Fruit fly (Drosophila melanogaster): ENCODE results near the gene Rrp46.

Gene Rrp46

dm6 chr3R:10412550-10413459, at the start of gene Rrp46, which contains the start of gene Irp-1B:
TSS of gene Rrp46 (plus strand) at chr3R:10413301.
TSS of gene Irp-1B (minus strand) at chr3R:10412869.
- peak; percentile 21 for TF ChIP-seq CG16779 (tag; optimal IDR thresholded peaks at IDR 0.05)
- TF ChIP-seq CG1621 (tag; optimal IDR thresholded peaks at IDR 0.05) = peak; percentile 28
- no peak for TF ChIP-seq vri (GFP tag; optimal IDR thresholded peaks at IDR 0.05)
- TF ChIP-seq CG8119 (GFP tag; IDR thresholded peaks at IDR 0.05) = peak; percentile 23; the same call in 1 of the 3 replicates
- TF ChIP-seq Eip75B (GFP tag; optimal IDR thresholded peaks at IDR 0.05) = peak; percentile 16
- TF ChIP-seq Hr38 (GFP tag; optimal IDR thresholded peaks at IDR 0.05) = no peak
- no peak for TF ChIP-seq Sox14 (GFP tag; optimal IDR thresholded peaks at IDR 0.05)
- TF ChIP-seq acj6 (GFP tag; optimal IDR thresholded peaks at IDR 0.05) = no peak
- TF ChIP-seq CG3032 (tag; optimal IDR thresholded peaks at IDR 0.05) = peak; percentile 3
- no peak for TF ChIP-seq CG6792 (GFP tag; optimal IDR thresholded peaks at IDR 0.05)
- TF ChIP-seq cyc (GFP tag; optimal IDR thresholded peaks at IDR 0.05) = peak; percentile 3
- TF ChIP-seq CG9139 (GFP tag; optimal IDR thresholded peaks at IDR 0.05) = peak; percentile 31
- no peak for TF ChIP-seq CG6163 (GFP tag; IDR thresholded peaks at IDR 0.05)
- peak; percentile 20 for TF ChIP-seq esn (GFP tag; optimal IDR thresholded peaks at IDR 0.05)
- no peak for TF ChIP-seq Blimp-1 (GFP tag; optimal IDR thresholded peaks at IDR 0.05)
- no peak for TF ChIP-seq ss (GFP tag; optimal IDR thresholded peaks at IDR 0.05)
- peak; percentile 5 for TF ChIP-seq CG6854 (GFP tag; optimal IDR thresholded peaks at IDR 0.05)
- peak; percentile 66 for TF ChIP-seq Eip78C (GFP tag)
- peak; percentile 24 for TF ChIP-seq Hr4 (GFP tag; optimal IDR thresholded peaks at IDR 0.05)
- TF ChIP-seq CG31627 (GFP tag; optimal IDR thresholded peaks at IDR 0.05) = no peak
- TF ChIP-seq lz (GFP tag; optimal IDR thresholded peaks at IDR 0.05) = peak; percentile 20

DNA sequence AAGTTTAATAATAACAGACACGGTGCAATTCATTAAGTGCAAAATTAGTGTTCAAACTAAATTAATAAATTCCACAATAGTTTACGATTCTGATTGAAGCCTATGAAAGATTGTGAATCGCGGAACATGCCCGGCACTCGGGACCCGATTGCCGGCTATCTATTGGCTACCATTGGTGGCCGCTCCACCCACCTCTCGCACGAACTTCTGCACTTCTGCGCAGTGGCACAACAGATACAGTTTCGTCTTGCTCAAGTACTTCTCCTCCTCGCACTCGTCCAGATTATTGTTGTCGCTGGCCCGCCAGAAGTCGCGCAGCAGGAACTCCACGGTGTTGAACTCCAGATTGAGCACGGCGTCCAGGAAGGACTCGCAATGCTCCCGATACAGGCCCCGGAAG, 48.8 kb upstream of the Rrp46 start:
- no peak for TF ChIP-seq fd85E (GFP tag; optimal IDR thresholded peaks at IDR 0.05)
- no peak for TF ChIP-seq CG6276 (GFP tag; optimal IDR thresholded peaks at IDR 0.05)
- no peak for TF ChIP-seq CG11762 (GFP tag; optimal IDR thresholded peaks at IDR 0.05; ENCODE audit: insufficient read depth)
- no peak for TF ChIP-seq Eip75B (GFP tag; optimal IDR thresholded peaks at IDR 0.05)
- no peak for TF ChIP-seq Lpt (GFP tag; optimal IDR thresholded peaks at IDR 0.05)
- TF ChIP-seq Hr39 (GFP tag; optimal IDR thresholded peaks at IDR 0.05) = no peak

dm6 chr3R:10368251-10368650, 44.9 kb upstream of the Rrp46 start:
- peak; percentile 40 for TF ChIP-seq CG7368 (GFP tag; optimal IDR thresholded peaks at IDR 0.05)
- no peak for TF ChIP-seq cyc (GFP tag; optimal IDR thresholded peaks at IDR 0.05)

DNA sequence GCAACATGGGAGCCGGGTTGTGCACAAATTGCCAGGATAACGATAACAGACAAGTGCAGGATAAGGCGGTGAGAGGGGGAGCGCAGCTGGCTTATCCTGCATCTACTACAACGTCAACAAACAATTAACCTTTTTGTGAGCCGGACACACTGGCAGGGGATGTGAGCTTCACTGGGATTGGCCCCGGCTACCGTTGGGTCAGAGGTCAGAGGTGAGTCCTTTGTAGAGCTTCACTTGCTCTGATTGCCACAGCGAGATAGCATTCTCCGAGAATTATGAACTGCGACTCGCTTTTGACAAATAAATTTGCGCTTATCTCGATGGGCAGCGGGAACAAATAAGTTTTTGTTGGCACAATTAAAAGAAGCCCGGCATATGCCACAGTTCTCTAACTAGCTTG, 43.3 kb upstream of the Rrp46 start:
- peak; percentile 90 for TF ChIP-seq svp (GFP tag)
- TF ChIP-seq Sox14 (GFP tag; optimal IDR thresholded peaks at IDR 0.05) = no peak
- TF ChIP-seq CG4318 (GFP tag; optimal IDR thresholded peaks at IDR 0.05) = no peak
- no peak for TF ChIP-seq CG8119 (GFP tag; IDR thresholded peaks at IDR 0.05)

dm6 chr3R:10370495-10370894, 42.6 kb upstream of the Rrp46 start:
- TF ChIP-seq CG8119 (GFP tag; IDR thresholded peaks at IDR 0.05) (no peak), ss (GFP tag; optimal IDR thresholded peaks at IDR 0.05) (no peak), Eip75B (GFP tag; optimal IDR thresholded peaks at IDR 0.05) (no peak), eg (GFP tag; IDR thresholded peaks at IDR 0.05) (no peak), svp (GFP tag) (peak; percentile 62)

dm6 chr3R:10377849-10378248, 35.3 kb upstream of the Rrp46 start, which contains the start of gene Rfx:
TSS of gene Rfx (minus strand) at chr3R:10378068.
- peak; percentile 4 for TF ChIP-seq CG31627 (GFP tag; optimal IDR thresholded peaks at IDR 0.05)
- TF ChIP-seq CG15336 (GFP tag; IDR thresholded peaks at IDR 0.05) = no peak
- TF ChIP-seq vri (GFP tag; optimal IDR thresholded peaks at IDR 0.05) = peak; percentile 26
- TF ChIP-seq fd59A (GFP tag; optimal IDR thresholded peaks at IDR 0.05) = no peak
- no peak for TF ChIP-seq CG8319 (GFP tag; optimal IDR thresholded peaks at IDR 0.05)
- TF ChIP-seq Sox102F (GFP tag; optimal IDR thresholded peaks at IDR 0.05) = no peak
- TF ChIP-seq CG7368 (GFP tag; optimal IDR thresholded peaks at IDR 0.05) = no peak
- no peak for TF ChIP-seq dac (GFP tag; optimal IDR thresholded peaks at IDR 0.05)
- TF ChIP-seq CG8632 (GFP tag; optimal IDR thresholded peaks at IDR 0.05) = no peak
- TF ChIP-seq CG6808 (GFP tag; optimal IDR thresholded peaks at IDR 0.05) = peak; percentile 49
- no peak for TF ChIP-seq Lpt (GFP tag; optimal IDR thresholded peaks at IDR 0.05)
- TF ChIP-seq Met (GFP tag; optimal IDR thresholded peaks at IDR 0.05) = no peak
- peak; percentile 0 for TF ChIP-seq CG1621 (tag; optimal IDR thresholded peaks at IDR 0.05)
- TF ChIP-seq esn (GFP tag; optimal IDR thresholded peaks at IDR 0.05) = peak; percentile 34
- no peak for TF ChIP-seq CG10669 (GFP tag; optimal IDR thresholded peaks at IDR 0.05)
- TF ChIP-seq Hr39 (GFP tag; optimal IDR thresholded peaks at IDR 0.05) = no peak
- peak; percentile 61 for TF ChIP-seq Sox14 (GFP tag; optimal IDR thresholded peaks at IDR 0.05)
- peak; percentile 2 for TF ChIP-seq topi (GFP tag; optimal IDR thresholded peaks at IDR 0.05)

All from whole organism, prepupa.